Fruit fly (Drosophila melanogaster) whole organism, prepupa: ENCODE data around the gene btl.

Source experiments
- CG11294 ChIP-seq: fragments of 200-800 bp; sonication (Bioruptor generic); IDR thresholded peaks from 2 replicates; pipeline ENCODE4 v1.3.6; 2022; ENCODE audit warnings: missing biosample characterization, missing genetic modification characterization
- CG11762 ChIP-seq: fragments of 200-800 bp; sonication (Bioruptor generic); optimal IDR thresholded peaks from 3 replicates; lab custom pipeline; 2016; ENCODE audit warnings: missing biosample characterization, missing genetic modification characterization; ENCODE audit not compliant: insufficient read depth
- CG15336 ChIP-seq: fragments of 200-800 bp; sonication (Bioruptor generic); IDR thresholded peaks from 2 replicates; pipeline ENCODE4 v1.3.6; 2022; ENCODE audit warnings: missing biosample characterization, missing genetic modification characterization
- CG1621 ChIP-seq: fragments of 200-800 bp; sonication (Bioruptor generic); optimal IDR thresholded peaks from 3 replicates; lab custom pipeline; 2018; ENCODE audit warnings: missing biosample characterization, mild to moderate bottlenecking, missing genetic modification characterization
- CG16779 ChIP-seq: fragments of 200-800 bp; sonication (Bioruptor generic); optimal IDR thresholded peaks from 3 replicates; lab custom pipeline; 2017; ENCODE audit warnings: missing biosample characterization, mild to moderate bottlenecking, missing genetic modification characterization
- CG3032 ChIP-seq: fragments of 200-800 bp; optimal IDR thresholded peaks from 2 replicates; lab custom pipeline; 2019; ENCODE audit warnings: missing biosample characterization, mild to moderate bottlenecking, missing genetic modification characterization, moderate library complexity
- CG31627 ChIP-seq: fragments of 200-800 bp; sonication (Bioruptor generic); optimal IDR thresholded peaks from 3 replicates; lab custom pipeline; 2016; ENCODE audit warnings: missing biosample characterization, missing genetic modification characterization
- CG32006 ChIP-seq: fragments of 200-800 bp; sonication (Bioruptor generic); optimal IDR thresholded peaks from 3 replicates; lab custom pipeline; 2017; ENCODE audit warnings: missing biosample characterization, mild to moderate bottlenecking, missing genetic modification characterization
- CG3919 ChIP-seq: fragments of 200-800 bp; sonication (Bioruptor generic); optimal IDR thresholded peaks from 3 replicates; lab custom pipeline; 2016; ENCODE audit warnings: missing biosample characterization, missing genetic modification characterization
- CG6163 ChIP-seq: fragments of 200-800 bp; sonication (Bioruptor generic); IDR thresholded peaks from 3 replicates; pipeline ENCODE4 v1.3.6; 2022; ENCODE audit warnings: missing biosample characterization, missing genetic modification characterization
- CG6276 ChIP-seq: fragments of 200-800 bp; sonication (Bioruptor generic); optimal IDR thresholded peaks from 2 replicates; lab custom pipeline; 2017; ENCODE audit warnings: missing biosample characterization, mild to moderate bottlenecking, missing genetic modification characterization
- CG6808 ChIP-seq: fragments of 200-800 bp; sonication (Bioruptor generic); optimal IDR thresholded peaks from 3 replicates; lab custom pipeline; 2017; ENCODE audit warnings: missing biosample characterization, missing genetic modification characterization, mild to moderate bottlenecking, moderate library complexity, missing genetic modification reagents
- CG6854 ChIP-seq: fragments of 200-800 bp; sonication (Bioruptor generic); optimal IDR thresholded peaks from 2 replicates; lab custom pipeline; 2017; ENCODE audit warnings: missing biosample characterization, mild to moderate bottlenecking, missing genetic modification characterization
- CG7368 ChIP-seq: fragments of 200-800 bp; sonication (Bioruptor generic); optimal IDR thresholded peaks from 3 replicates; lab custom pipeline; 2016; ENCODE audit warnings: missing biosample characterization, missing genetic modification characterization
- CG8119 ChIP-seq: fragments of 200-800 bp; sonication (Bioruptor generic); IDR thresholded peaks from 3 replicates; pipeline ENCODE4 v1.3.6; 2022; ENCODE audit warnings: missing biosample characterization, missing genetic modification characterization
- CG8632 ChIP-seq: fragments of 200-800 bp; sonication (Bioruptor generic); optimal IDR thresholded peaks from 3 replicates; lab custom pipeline; 2016; ENCODE audit warnings: missing biosample characterization, missing genetic modification characterization
- CG9139 ChIP-seq: fragments of 200-800 bp; sonication (Bioruptor generic); optimal IDR thresholded peaks from 3 replicates; lab custom pipeline; 2017; ENCODE audit warnings: missing biosample characterization, mild to moderate bottlenecking, missing genetic modification characterization
- Eip75B ChIP-seq: fragments of 200-800 bp; sonication (Bioruptor generic); optimal IDR thresholded peaks from 3 replicates; lab custom pipeline; 2016; ENCODE audit warnings: missing biosample characterization, missing genetic modification characterization
- Eip78C ChIP-seq: fragments of 200-800 bp; sonication (Bioruptor generic); peaks from one replicate; lab custom pipeline; 2016; ENCODE audit warnings: missing biosample characterization, missing genetic modification characterization
- Eip93F ChIP-seq: fragments of 200-800 bp; sonication (Bioruptor generic); optimal IDR thresholded peaks from 2 replicates; lab custom pipeline; 2016; ENCODE audit warnings: missing biosample characterization, mild to moderate bottlenecking, missing genetic modification characterization
- Ets96B ChIP-seq: fragments of 200-800 bp; optimal IDR thresholded peaks from 2 replicates; lab custom pipeline; 2019; ENCODE audit warnings: missing biosample characterization, mild to moderate bottlenecking, missing genetic modification characterization, moderate library complexity
- Gug ChIP-seq: fragments of 200-800 bp; sonication (Bioruptor generic); IDR thresholded peaks from 2 replicates; pipeline ENCODE4 v1.3.6; 2022; ENCODE audit warnings: missing biosample characterization, missing genetic modification characterization
- Hr38 ChIP-seq: sonication (Bioruptor generic); optimal IDR thresholded peaks from 2 replicates; lab custom pipeline; 2016; ENCODE audit warnings: missing biosample characterization, missing genetic modification characterization
- Hr39 ChIP-seq: fragments of 200-800 bp; sonication (Bioruptor generic); optimal IDR thresholded peaks from 2 replicates; lab custom pipeline; 2016; ENCODE audit warnings: missing biosample characterization, missing genetic modification characterization
- Lpt ChIP-seq: fragments of 200-800 bp; sonication (Bioruptor generic); optimal IDR thresholded peaks from 3 replicates; lab custom pipeline; 2016; ENCODE audit warnings: missing biosample characterization, missing genetic modification characterization
- Met ChIP-seq: fragments of 200-800 bp; sonication (Bioruptor generic); optimal IDR thresholded peaks from 3 replicates; lab custom pipeline; 2016; ENCODE audit warnings: missing biosample characterization, missing genetic modification characterization
- OdsH ChIP-seq: fragments of 200-800 bp; sonication (Bioruptor generic); optimal IDR thresholded peaks from 3 replicates; lab custom pipeline; 2016; ENCODE audit warnings: missing biosample characterization, missing genetic modification characterization
- Sox102F ChIP-seq: fragments of 200-800 bp; sonication (Bioruptor generic); optimal IDR thresholded peaks from 2 replicates; lab custom pipeline; 2016; ENCODE audit warnings: missing biosample characterization, mild to moderate bottlenecking, missing genetic modification characterization
- Sox14 ChIP-seq: fragments of 200-800 bp; sonication (Bioruptor generic); optimal IDR thresholded peaks from 3 replicates; lab custom pipeline; 2016; ENCODE audit warnings: missing biosample characterization, missing genetic modification characterization
- achi ChIP-seq: fragments of 200-800 bp; sonication (Bioruptor generic); optimal IDR thresholded peaks from 3 replicates; lab custom pipeline; 2016; ENCODE audit warnings: missing biosample characterization, missing genetic modification characterization
- acj6 ChIP-seq: fragments of 200-800 bp; sonication (Bioruptor generic); optimal IDR thresholded peaks from 3 replicates; lab custom pipeline; 2016; ENCODE audit warnings: missing biosample characterization, missing genetic modification characterization
- dac ChIP-seq: fragments of 200-800 bp; sonication (Bioruptor generic); optimal IDR thresholded peaks from 2 replicates; lab custom pipeline; 2017; ENCODE audit warnings: missing biosample characterization, mild to moderate bottlenecking, missing genetic modification characterization
- eg ChIP-seq: fragments of 200-800 bp; sonication (Bioruptor generic); IDR thresholded peaks from 3 replicates; pipeline ENCODE4 v1.3.6; 2022; ENCODE audit warnings: missing biosample characterization, missing genetic modification characterization
- fd59A ChIP-seq: fragments of 200-800 bp; sonication (Bioruptor generic); optimal IDR thresholded peaks from 2 replicates; lab custom pipeline; 2017; ENCODE audit warnings: missing biosample characterization, mild to moderate bottlenecking, missing genetic modification characterization, missing genetic modification reagents
- fd85E ChIP-seq: fragments of 200-800 bp; sonication (Bioruptor generic); optimal IDR thresholded peaks from 3 replicates; lab custom pipeline; 2016; ENCODE audit warnings: missing biosample characterization, missing genetic modification characterization
- lz ChIP-seq: fragments of 200-800 bp; sonication (Bioruptor generic); optimal IDR thresholded peaks from 3 replicates; lab custom pipeline; 2016; ENCODE audit warnings: missing biosample characterization, missing genetic modification characterization
- salr ChIP-seq, 2 experiments: fragments of 200-800 bp; sonication (Bioruptor generic); optimal IDR thresholded peaks; 3 replicates each; lab custom pipeline; 2016 to 2018; ENCODE audit warnings: missing biosample characterization in 2 of 2, missing genetic modification characterization in 2 of 2, mild to moderate bottlenecking in 1 of 2
- spab ChIP-seq: fragments of 200-800 bp; sonication (Bioruptor generic); optimal IDR thresholded peaks from 2 replicates; lab custom pipeline; 2017; ENCODE audit warnings: missing biosample characterization, mild to moderate bottlenecking, missing genetic modification characterization, missing genetic modification reagents
- ss ChIP-seq, 2 experiments: fragments of 200-800 bp; sonication (Bioruptor generic); optimal IDR thresholded peaks; 2 replicates in 1 of 2; 3 replicates in 1 of 2; lab custom pipeline; 2017 to 2018; ENCODE audit warnings: mild to moderate bottlenecking in 2 of 2, missing biosample characterization in 2 of 2, missing genetic modification characterization in 2 of 2, moderate library complexity in 1 of 2
- svp ChIP-seq: fragments of 200-800 bp; sonication (Bioruptor generic); peaks from one replicate; lab custom pipeline; 2016; ENCODE audit warnings: missing biosample characterization, missing genetic modification characterization
- vri ChIP-seq: fragments of 200-800 bp; sonication (Bioruptor generic); optimal IDR thresholded peaks from 3 replicates; lab custom pipeline; 2016; ENCODE audit warnings: missing biosample characterization, mild to moderate bottlenecking, missing genetic modification characterization

btl gene

DNA sequence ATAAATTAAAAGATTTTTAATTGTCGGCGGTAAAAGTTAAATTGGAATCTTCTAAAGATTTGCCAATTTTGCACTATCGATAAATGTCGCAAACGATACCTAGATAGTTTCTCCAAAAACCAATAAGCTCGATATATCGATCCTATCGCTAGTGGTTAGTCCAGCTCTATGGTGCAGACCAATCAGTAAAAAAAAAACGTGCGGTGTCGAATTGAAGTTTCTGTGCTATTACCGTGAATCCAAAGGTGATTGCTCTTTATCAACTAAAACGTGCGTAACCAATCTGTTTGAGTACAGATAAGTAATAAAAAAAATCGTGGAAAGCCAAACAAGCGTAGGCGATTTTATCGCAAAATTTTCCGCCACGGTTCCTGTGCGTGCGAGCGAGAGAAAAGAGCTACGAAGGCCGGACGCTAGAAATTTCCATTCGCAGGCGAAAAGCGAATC is 38.7 kb upstream of the btl start, which contains the start of gene Hsp110 (continued):
- no peak for TF ChIP-seq CG7368 (GFP tag; lab: Kevin White, UChicago)
- TF ChIP-seq CG11762 (GFP tag; lab: Kevin White, UChicago) = no peak
- peak; percentile 17 for TF ChIP-seq Sox14 (GFP tag; lab: Kevin White, UChicago)
- no peak for TF ChIP-seq Gug (GFP tag; lab: Robert Waterston, UW)
- peak; percentile 19 for TF ChIP-seq CG31627
- TF ChIP-seq eg (GFP tag; lab: Robert Waterston, UW) = peak; percentile 23; the same call in 1 of the 3 replicates
- peak; percentile 26 for TF ChIP-seq achi (GFP tag; lab: Kevin White, UChicago)
- no peak for TF ChIP-seq acj6
- TF ChIP-seq Ets96B (tag; lab: Kevin White, UChicago) = peak; percentile 9
- no peak for TF ChIP-seq spab (GFP tag; lab: Kevin White, UChicago)
- TF ChIP-seq lz (GFP tag; lab: Kevin White, UChicago) = peak; percentile 27
- TF ChIP-seq dac = no peak
- peak; percentile 31 for TF ChIP-seq CG9139 (GFP tag; lab: Kevin White, UChicago)
- TF ChIP-seq fd59A (GFP tag; lab: Kevin White, UChicago) = no peak
- TF ChIP-seq CG32006 (GFP tag; lab: Kevin White, UChicago) = no peak
- TF ChIP-seq CG1621 (tag; lab: Kevin White, UChicago) = peak; percentile 39
- TF ChIP-seq CG8632 (GFP tag; lab: Kevin White, UChicago) = no peak

DNA sequence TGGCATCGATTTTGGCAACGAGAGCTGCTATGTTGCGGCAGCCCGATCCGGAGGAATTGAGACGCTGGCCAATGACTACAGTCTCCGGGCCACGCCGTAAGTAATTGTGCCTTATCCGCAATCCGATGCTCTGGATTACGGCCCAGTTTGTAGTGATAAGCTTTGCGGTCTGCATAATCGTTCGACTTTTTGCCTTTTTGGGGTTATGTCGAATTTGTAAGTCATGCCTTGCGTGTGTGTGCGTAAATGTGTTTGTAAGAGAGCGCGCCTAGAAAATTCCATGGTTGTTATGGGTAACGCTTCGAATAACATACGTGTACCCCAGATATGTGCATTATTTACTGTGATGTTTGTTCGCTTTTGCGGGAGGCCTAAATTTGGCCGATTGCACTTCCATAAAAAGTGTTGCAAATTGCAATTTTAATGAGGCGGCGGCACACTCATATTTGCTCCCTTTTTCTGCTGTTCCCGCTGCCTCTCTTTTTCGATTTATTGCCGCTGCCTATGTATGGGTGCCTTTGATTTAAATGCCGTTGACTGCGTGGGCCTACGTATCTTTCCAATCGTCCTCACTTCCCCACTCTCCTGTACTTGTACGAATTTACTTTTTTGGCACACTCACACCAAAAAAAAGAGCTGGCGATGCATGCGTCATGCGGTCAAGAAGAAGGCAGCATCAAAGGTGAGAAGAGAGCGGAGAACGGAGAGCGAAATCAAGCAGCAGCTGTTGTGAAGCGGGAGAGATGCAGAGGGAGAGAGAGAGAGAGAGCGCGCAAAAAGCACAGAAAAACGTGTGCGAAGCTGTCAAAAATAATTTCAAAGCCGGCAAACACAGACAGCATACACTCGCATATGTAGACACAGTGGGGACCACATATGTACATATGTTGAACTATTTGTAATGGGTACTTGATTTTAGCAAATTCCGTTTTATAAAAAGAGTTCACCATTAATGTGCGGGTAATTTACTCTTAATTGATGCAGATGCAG is 37.6 kb upstream of the btl start:
- no peak for TF ChIP-seq Sox102F
- no peak for TF ChIP-seq OdsH (GFP tag; lab: Kevin White, UChicago)
- TF ChIP-seq acj6 = no peak
- TF ChIP-seq CG15336 (GFP tag; lab: Robert Waterston, UW) = 0 out of 2 replicates have a peak, but pooled peaks have one; percentile 17
- peak; percentile 1 for TF ChIP-seq CG31627
- no peak for TF ChIP-seq CG6276 (GFP tag; lab: Kevin White, UChicago)
- no peak for TF ChIP-seq CG32006 (GFP tag; lab: Kevin White, UChicago)
- TF ChIP-seq Eip78C (GFP tag; lab: Kevin White, UChicago) = peak; percentile 78
- peak; percentile 90 for TF ChIP-seq achi (GFP tag; lab: Kevin White, UChicago)
- TF ChIP-seq CG8119 (GFP tag; lab: Robert Waterston, UW) = peak; percentile 29; the same call in 2 of the 3 replicates
- TF ChIP-seq Lpt = peak; percentile 5
- no peak for TF ChIP-seq CG1621 (tag; lab: Kevin White, UChicago)
- TF ChIP-seq salr (GFP tag; optimal IDR thresholded peaks at IDR 0.05; lab: Kevin White, UChicago) = no peak
- no peak for TF ChIP-seq CG3919 (GFP tag; lab: Kevin White, UChicago)
- TF ChIP-seq Sox14 (GFP tag; lab: Kevin White, UChicago) = no peak
- TF ChIP-seq svp (GFP tag; lab: Kevin White, UChicago) = peak; percentile 93
- no peak for TF ChIP-seq vri (GFP tag; lab: Kevin White, UChicago)
- no peak for TF ChIP-seq Hr38 (GFP tag; lab: Kevin White, UChicago)
- TF ChIP-seq fd59A (GFP tag; lab: Kevin White, UChicago) = no peak
- no peak for TF ChIP-seq Met (GFP tag; lab: Kevin White, UChicago)
- TF ChIP-seq fd85E = no peak
- no peak for TF ChIP-seq CG3032
- TF ChIP-seq eg (GFP tag; lab: Robert Waterston, UW) = peak; percentile 46; the same call in 1 of the 3 replicates
- peak; percentile 18; the same call in 1 of the 2 replicates for TF ChIP-seq CG11294 (GFP tag; lab: Robert Waterston, UW)
- TF ChIP-seq Gug (GFP tag; lab: Robert Waterston, UW) = no peak
- TF ChIP-seq Hr39 (GFP tag; lab: Kevin White, UChicago) = no peak
- TF ChIP-seq CG6808 (GFP tag; lab: Kevin White, UChicago) = peak; percentile 6
- 0 out of 3 replicates have a peak, but pooled peaks have one; percentile 33 for TF ChIP-seq CG6163 (GFP tag; lab: Robert Waterston, UW)
- no peak for TF ChIP-seq CG8632 (GFP tag; lab: Kevin White, UChicago)
- no peak for TF ChIP-seq spab (GFP tag; lab: Kevin White, UChicago)
- TF ChIP-seq CG16779 (tag; lab: Kevin White, UChicago) = no peak
- TF ChIP-seq ss (GFP tag; optimal IDR thresholded peaks at IDR 0.05; lab: Kevin White, UChicago) = peak in 1 of 2 experiments; percentile 25
- TF ChIP-seq Eip93F (GFP tag; lab: Kevin White, UChicago) = no peak
- peak; percentile 49 for TF ChIP-seq CG6854 (GFP tag; lab: Kevin White, UChicago)
- no peak for TF ChIP-seq Eip75B
